Worm (Caenorhabditis elegans) whole organism, young adult: Measurements from ENCODE around the gene abhd-5.2.

ENCODE experiments used
- C17E4.6 ChIP-seq: fragments of 200-800 bp; sonication (Bioruptor generic); IDR thresholded peaks from 2 replicates; pipeline ENCODE4 v1.3.6; 2022; ENCODE audit warnings: missing genetic modification reagents, missing genetic modification characterization, missing compliant biosample characterization
- F33H1.4 ChIP-seq: fragments of 200-800 bp; sonication (Bioruptor generic); IDR thresholded peaks from 2 replicates; pipeline ENCODE4 v1.3.6; 2022; ENCODE audit warnings: missing genetic modification reagents, missing genetic modification characterization, missing compliant biosample characterization
- F52B5.7 ChIP-seq: sonication (generic microtip); optimal IDR thresholded peaks from 2 replicates; lab custom pipeline; 2016; ENCODE audit warnings: mild to moderate bottlenecking, missing genetic modification characterization, missing compliant biosample characterization
- F57A8.1 ChIP-seq: fragments of 200-800 bp; sonication (Bioruptor generic); optimal IDR thresholded peaks from 2 replicates; lab custom pipeline; 2018; ENCODE audit warnings: mild to moderate bottlenecking, missing genetic modification characterization, moderate library complexity, missing compliant biosample characterization
- F57C9.4 ChIP-seq: sonication (generic microtip); optimal IDR thresholded peaks from 2 replicates; lab custom pipeline; 2017; ENCODE audit warnings: mild to moderate bottlenecking, missing genetic modification characterization, missing compliant biosample characterization
- Y56A3A.18 ChIP-seq: fragments of 200-800 bp; sonication (Bioruptor generic); IDR thresholded peaks from 2 replicates; pipeline ENCODE4 v1.3.6; 2022; ENCODE audit warnings: missing genetic modification reagents, missing genetic modification characterization, missing compliant biosample characterization
- akir-1 ChIP-seq: fragments of 200-800 bp; sonication (Bioruptor generic); optimal IDR thresholded peaks from 2 replicates; lab custom pipeline; 2018; ENCODE audit warnings: mild to moderate bottlenecking, missing genetic modification characterization, moderate library complexity, missing compliant biosample characterization
- ama-1 ChIP-seq, 3 experiments: fragments of 150-350 bp in 1 of 3; sonication (generic microtip) in 2 of 3; optimal IDR thresholded peaks; 2 replicates each; lab custom pipeline; 2014 to 2018; ENCODE audit warnings: missing biosample characterization in 2 of 3, missing genetic modification characterization in 2 of 3, missing genetic modification reagents in 2 of 3
- attf-5 ChIP-seq: fragments of 200-800 bp; sonication (Bioruptor generic); optimal IDR thresholded peaks from 2 replicates; lab custom pipeline; 2018; ENCODE audit warnings: mild to moderate bottlenecking, missing genetic modification characterization, missing compliant biosample characterization
- ccch-3 ChIP-seq: fragments of 200-800 bp; sonication (Bioruptor generic); optimal IDR thresholded peaks from 2 replicates; lab custom pipeline; 2018; ENCODE audit warnings: mild to moderate bottlenecking, missing genetic modification characterization, missing compliant biosample characterization
- cebp-1 ChIP-seq, 2 experiments: fragments of 200-800 bp in 1 of 2; sonication (Bioruptor generic) in 1 of 2; sonication (generic microtip) in 1 of 2; IDR thresholded peaks in 1 of 2; optimal IDR thresholded peaks in 1 of 2; 2 replicates each; pipeline versions ENCODE4 v1.3.6 to Lab custom; 2017 to 2022; ENCODE audit warnings: missing compliant biosample characterization in 2 of 2, missing genetic modification characterization in 2 of 2, mild to moderate bottlenecking in 1 of 2, missing genetic modification reagents in 1 of 2, moderate library complexity in 1 of 2
- ceh-27 ChIP-seq: fragments of 200-800 bp; sonication (Bioruptor generic); optimal IDR thresholded peaks from 2 replicates; lab custom pipeline; 2018; ENCODE audit warnings: mild to moderate bottlenecking, missing genetic modification characterization, moderate library complexity, missing compliant biosample characterization
- die-1 ChIP-seq: sonication (generic microtip); optimal IDR thresholded peaks from 2 replicates; lab custom pipeline; 2016; ENCODE audit warnings: missing genotype, mild to moderate bottlenecking, missing genetic modification characterization, missing compliant biosample characterization
- dox-1 ChIP-seq: fragments of 200-800 bp; sonication (Bioruptor generic); IDR thresholded peaks from 2 replicates; pipeline ENCODE4 v1.3.6; 2022; ENCODE audit warnings: missing genetic modification reagents, missing genetic modification characterization, missing compliant biosample characterization
- dpl-1 ChIP-seq: fragments of 150-350 bp; optimal IDR thresholded peaks from 2 replicates; lab custom pipeline; 2014; ENCODE audit warnings: missing biosample characterization, missing genetic modification reagents, missing genetic modification characterization
- efl-1 ChIP-seq: fragments of 150-350 bp; optimal IDR thresholded peaks from 2 replicates; lab custom pipeline; 2014; ENCODE audit warnings: missing biosample characterization, missing genetic modification reagents, missing genetic modification characterization
- egrh-3 ChIP-seq: fragments of 200-800 bp; sonication (Bioruptor generic); IDR thresholded peaks from 2 replicates; pipeline ENCODE4 v1.3.6; 2022; ENCODE audit warnings: missing genetic modification reagents, missing genetic modification characterization, missing compliant biosample characterization
- ets-4 ChIP-seq: fragments of 200-800 bp; sonication (Bioruptor generic); optimal IDR thresholded peaks from 2 replicates; lab custom pipeline; 2018; ENCODE audit warnings: mild to moderate bottlenecking, missing genetic modification characterization, missing compliant biosample characterization
- hlh-26 ChIP-seq: fragments of 200-800 bp; sonication (Bioruptor generic); conservative IDR thresholded peaks from 2 replicates; pipeline ENCODE4 v1.3.6; 2022; ENCODE audit warnings: missing genetic modification reagents, missing genetic modification characterization, missing compliant biosample characterization
- hmg-1.2 ChIP-seq: fragments of 200-800 bp; sonication (Bioruptor generic); IDR thresholded peaks from 2 replicates; pipeline ENCODE4 v1.3.6; 2022; ENCODE audit warnings: missing genetic modification reagents, missing genetic modification characterization, missing compliant biosample characterization
- hmg-20 ChIP-seq: fragments of 200-800 bp; sonication (Bioruptor generic); IDR thresholded peaks from 2 replicates; pipeline ENCODE4 v1.3.6; 2022; ENCODE audit warnings: missing genetic modification reagents, missing genetic modification characterization, missing compliant biosample characterization
- lag-1 ChIP-seq: fragments of 200-800 bp; sonication (Bioruptor generic); IDR thresholded peaks from 2 replicates; pipeline ENCODE4 v1.3.6; 2022; ENCODE audit warnings: missing genetic modification reagents, missing genetic modification characterization, missing compliant biosample characterization
- lin-26 ChIP-seq: fragments of 200-800 bp; sonication (Bioruptor generic); IDR thresholded peaks from 2 replicates; pipeline ENCODE4 v1.3.6; 2022; ENCODE audit warnings: missing genetic modification reagents, missing genetic modification characterization, missing compliant biosample characterization
- lin-35 ChIP-seq, 3 experiments: fragments of 150-350 bp in 2 of 3; sonication (generic microtip) in 1 of 3; optimal IDR thresholded peaks; 2 replicates each; lab custom pipeline; 2014 to 2018; ENCODE audit warnings: missing biosample characterization in 3 of 3, missing genetic modification characterization in 3 of 3, missing genetic modification reagents in 3 of 3
- lir-1 ChIP-seq: fragments of 200-800 bp; sonication (Bioruptor generic); conservative IDR thresholded peaks from 2 replicates; pipeline ENCODE4 v1.3.6; 2022; ENCODE audit warnings: missing genetic modification reagents, missing genetic modification characterization, missing compliant biosample characterization
- madf-6 ChIP-seq: fragments of 200-800 bp; sonication (Bioruptor generic); IDR thresholded peaks from 2 replicates; pipeline ENCODE4 v1.3.6; 2022; ENCODE audit warnings: missing genetic modification reagents, missing genetic modification characterization, missing compliant biosample characterization
- madf-8 ChIP-seq: fragments of 200-800 bp; sonication (Bioruptor generic); conservative IDR thresholded peaks from 2 replicates; pipeline ENCODE4 v1.3.6; 2022; ENCODE audit warnings: missing genetic modification reagents, missing genetic modification characterization, missing compliant biosample characterization
- mcd-1 ChIP-seq: fragments of 200-800 bp; sonication (Bioruptor generic); IDR thresholded peaks from 2 replicates; pipeline ENCODE4 v1.3.6; 2022; ENCODE audit warnings: missing genetic modification reagents, missing genetic modification characterization, missing compliant biosample characterization
- nfya-2 ChIP-seq: fragments of 200-800 bp; sonication (Bioruptor generic); IDR thresholded peaks from 2 replicates; pipeline ENCODE4 v1.3.6; 2022; ENCODE audit warnings: missing genetic modification reagents, missing genetic modification characterization, missing compliant biosample characterization
- sea-2 ChIP-seq: fragments of 200-800 bp; sonication (Bioruptor generic); IDR thresholded peaks from 2 replicates; pipeline ENCODE4 v1.3.6; 2022; ENCODE audit warnings: missing genetic modification characterization, missing compliant biosample characterization
- snpc-4 ChIP-seq, 5 experiments: fragments of 150-350 bp in 1 of 5; sonication (generic microtip) in 4 of 5; optimal IDR thresholded peaks; 2 replicates each; lab custom pipeline; 2014 to 2018; ENCODE audit warnings: missing genetic modification characterization in 5 of 5, missing biosample characterization in 3 of 5, antibody characterized with exemption in 2 of 5, mild to moderate bottlenecking in 2 of 5, missing compliant biosample characterization in 2 of 5, missing genotype in 2 of 5, moderate library complexity in 2 of 5, missing genetic modification reagents in 1 of 5
- sptf-2 ChIP-seq: fragments of 200-800 bp; sonication (Bioruptor generic); optimal IDR thresholded peaks from 2 replicates; lab custom pipeline; 2018; ENCODE audit warnings: mild to moderate bottlenecking, missing genetic modification characterization, missing compliant biosample characterization
- tbp1 ChIP-seq: fragments of 200-800 bp; sonication (Bioruptor generic); optimal IDR thresholded peaks from 2 replicates; lab custom pipeline; 2018; ENCODE audit warnings: mild to moderate bottlenecking, missing genetic modification characterization, missing compliant biosample characterization
- zfh-2 ChIP-seq: fragments of 200-800 bp; sonication (Bioruptor generic); conservative IDR thresholded peaks from 2 replicates; pipeline ENCODE4 v1.3.6; 2022; ENCODE audit warnings: missing genetic modification reagents, missing genetic modification characterization, missing compliant biosample characterization
- ztf-28 ChIP-seq: fragments of 200-800 bp; sonication (Bioruptor generic); IDR thresholded peaks from 2 replicates; pipeline ENCODE4 v1.3.6; 2022; ENCODE audit warnings: missing genetic modification reagents, missing genetic modification characterization, missing compliant biosample characterization

Gene abhd-5.2

ce11 chrV:4805847-4806246 lies 38.6 kb upstream of the abhd-5.2 start, which contains the start of gene R02F11.3:
Gene R02F11.3, minus strand, starts transcription at chrV:4805947.
- no peak for TF ChIP-seq sptf-2 (GFP tag; lab: Kevin White, UChicago)
- no peak for TF ChIP-seq mcd-1 (GFP tag; lab: Robert Waterston, UW)
- TF ChIP-seq dox-1 (GFP tag; lab: Robert Waterston, UW) = no peak
- TF ChIP-seq die-1 (tag; lab: Kevin White, UChicago) = no peak
- no peak for TF ChIP-seq lir-1 (GFP tag; lab: Robert Waterston, UW)
- TF ChIP-seq hmg-20 (GFP tag; lab: Robert Waterston, UW) = no peak
- no peak for TF ChIP-seq hlh-26 (GFP tag; lab: Robert Waterston, UW)
- TF ChIP-seq nfya-2 (GFP tag; lab: Robert Waterston, UW) = no peak
- no peak for TF ChIP-seq efl-1 (GFP tag; lab: Kevin White, UChicago)
- no peak for TF ChIP-seq F57A8.1 (GFP tag; lab: Kevin White, UChicago)
- TF ChIP-seq Y56A3A.18 (GFP tag; lab: Robert Waterston, UW) = no peak
- no peak for TF ChIP-seq lag-1 (GFP tag; lab: Robert Waterston, UW)
- no peak for TF ChIP-seq C17E4.6 (GFP tag; lab: Robert Waterston, UW)
- TF ChIP-seq tbp1 (GFP tag; lab: Kevin White, UChicago) = no peak
- no peak for TF ChIP-seq F52B5.7 (tag; lab: Kevin White, UChicago)
- no peak for TF ChIP-seq snpc-4 (GFP tag; optimal IDR thresholded peaks at IDR 0.05; lab: Kevin White, UChicago)
- no peak for TF ChIP-seq snpc-4 (tag; optimal IDR thresholded peaks at IDR 0.05; lab: Kevin White, UChicago)
- TF ChIP-seq akir-1 (GFP tag; lab: Kevin White, UChicago) = no peak
- TF ChIP-seq sea-2 (GFP tag; lab: Robert Waterston, UW) = no peak
- no peak for TF ChIP-seq F33H1.4
- TF ChIP-seq, all 124 proteins: peak for 0

- no peak for TF ChIP-seq lin-35 (GFP tag; optimal IDR thresholded peaks at IDR 0.05; lab: Kevin White, UChicago)
- peak; percentile 28; the same call in 1 of the 2 replicates for TF ChIP-seq hmg-1.2 (GFP tag; lab: Robert Waterston, UW)
These were observed 37.6 kb upstream of the abhd-5.2 start for ce11 chrV:4806859-4807258.

- TF ChIP-seq F57C9.4 (tag; lab: Kevin White, UChicago) = no peak
- no peak for TF ChIP-seq lin-26 (GFP tag; lab: Robert Waterston, UW)
- no peak for TF ChIP-seq ccch-3 (GFP tag; lab: Kevin White, UChicago)
- TF ChIP-seq ztf-28 (GFP tag; lab: Robert Waterston, UW) = no peak
- peak; percentile 5 for TF ChIP-seq ceh-27
- TF ChIP-seq madf-8 (GFP tag; lab: Robert Waterston, UW) = 0 out of 2 replicates have a peak, but pooled peaks have one; percentile 21
- peak; percentile 5 for TF ChIP-seq dpl-1 (GFP tag; lab: Kevin White, UChicago)
- TF ChIP-seq tbp1 (GFP tag; lab: Kevin White, UChicago) = no peak
- peak in 1 of 3 experiments; percentile 5 for TF ChIP-seq lin-35 (GFP tag; optimal IDR thresholded peaks at IDR 0.05; lab: Kevin White, UChicago)
- no peak for TF ChIP-seq ets-4 (GFP tag; lab: Kevin White, UChicago)
- TF ChIP-seq mcd-1 (GFP tag; lab: Robert Waterston, UW) = peak; percentile 60
- peak; percentile 12 for TF ChIP-seq attf-5 (GFP tag; lab: Kevin White, UChicago)
- TF ChIP-seq ama-1 (optimal IDR thresholded peaks at IDR 0.05; lab: Kevin White, UChicago) = no peak
- TF ChIP-seq ama-1 (GFP tag; optimal IDR thresholded peaks at IDR 0.05; lab: Kevin White, UChicago) = no peak
- TF ChIP-seq cebp-1 (GFP tag; IDR thresholded peaks at IDR 0.05; lab: Robert Waterston, UW) = no peak
- peak; percentile 3 for TF ChIP-seq cebp-1 (tag; optimal IDR thresholded peaks at IDR 0.05; lab: Kevin White, UChicago)
- 0 out of 2 replicates have a peak, but pooled peaks have one; percentile 36 for TF ChIP-seq madf-6 (GFP tag; lab: Robert Waterston, UW)
- TF ChIP-seq zfh-2 (GFP tag; lab: Robert Waterston, UW) = peak; percentile 89
- peak; percentile 54; the same call in 1 of the 2 replicates for TF ChIP-seq egrh-3
- TF ChIP-seq, all 124 proteins: peak for 10
These were observed 33.8 kb upstream of the abhd-5.2 start for ce11 chrV:4810653-4811052.
